Worm (Caenorhabditis elegans): ENCODE data around the gene C16C10.4.

- TF ChIP-seq cnd-1 (tag; optimal IDR thresholded peaks at IDR 0.05) (no peak), tbx-8 (GFP tag; optimal IDR thresholded peaks at IDR 0.05) (no peak), ceh-83 (GFP tag; optimal IDR thresholded peaks at IDR 0.05) (no peak), lsy-2 (tag; optimal IDR thresholded peaks at IDR 0.05) (no peak)
Observed at ce11 chrIII:4137180-4137579, 34.0 kb upstream of the C16C10.4 start.

Data from whole organism, mixed stage, embryonic.